Fruit fly (Drosophila melanogaster): Measurements from ENCODE around the gene CG34164.

CG34164 gene

dm6 chr2L:12107087-12107486, 50.9 kb downstream of the CG34164 start (continued):
- TF ChIP-seq CG11695 (GFP tag; IDR thresholded peaks at IDR 0.05): no peak
- TF ChIP-seq sug (tag; optimal IDR thresholded peaks at IDR 0.05): peak; percentile 10
- TF ChIP-seq ttk (GFP tag; IDR thresholded peaks at IDR 0.05): no peak
- 0 out of 2 replicates have a peak, but pooled peaks have one; percentile 34 for TF ChIP-seq GATAe (GFP tag; conservative IDR thresholded peaks at IDR 0.05)
- TF ChIP-seq chinmo (GFP tag; IDR thresholded peaks at IDR 0.05; ENCODE audit: partially characterized antibody): no peak
